Worm (Caenorhabditis elegans) whole organism, late embryonic: Measurements from ENCODE around the gene hst-3.1.
A peak's percentile ranks its signal among the peaks of the same experiment; 100 is the strongest.

ENCODE experiments used
- C38D4.7 ChIP-seq: fragments of 200-800 bp; sonication (Bioruptor generic); optimal IDR thresholded peaks from 2 replicates; lab custom pipeline; 2018; ENCODE audit warnings: mild to moderate bottlenecking, missing genetic modification characterization, moderate library complexity, missing compliant biosample characterization
- K09A11.1 ChIP-seq: sonication (generic microtip); optimal IDR thresholded peaks from 2 replicates; lab custom pipeline; 2017; ENCODE audit warnings: antibody characterized with exemption, mild to moderate bottlenecking, missing genetic modification characterization, missing compliant biosample characterization; ENCODE audit not compliant: insufficient read depth
- Y22D7AL.16 ChIP-seq: sonication (generic microtip); optimal IDR thresholded peaks from 2 replicates; lab custom pipeline; 2016; ENCODE audit warnings: missing genetic modification characterization, missing compliant biosample characterization
- ahr-1 ChIP-seq: sonication (generic microtip); optimal IDR thresholded peaks from 2 replicates; lab custom pipeline; 2016; ENCODE audit warnings: missing genetic modification characterization, missing compliant biosample characterization
- ceh-18 ChIP-seq: sonication (generic microtip); optimal IDR thresholded peaks from 2 replicates; lab custom pipeline; 2016; ENCODE audit warnings: missing genetic modification characterization, missing compliant biosample characterization
- ceh-2 ChIP-seq: sonication (generic microtip); optimal IDR thresholded peaks from 2 replicates; lab custom pipeline; 2016; ENCODE audit warnings: missing genotype, missing genetic modification characterization, missing compliant biosample characterization
- ceh-22 ChIP-seq: sonication (generic microtip); optimal IDR thresholded peaks from 2 replicates; lab custom pipeline; 2017; ENCODE audit warnings: missing biosample characterization, missing genetic modification characterization
- ceh-24 ChIP-seq: sonication (generic microtip); optimal IDR thresholded peaks from 2 replicates; lab custom pipeline; 2016; ENCODE audit warnings: mild to moderate bottlenecking, missing genetic modification characterization, missing compliant biosample characterization
- ceh-30 ChIP-seq: fragments of 150-350 bp; optimal IDR thresholded peaks from 2 replicates; lab custom pipeline; 2014; ENCODE audit warnings: missing biosample characterization, missing genetic modification characterization
- ceh-31 ChIP-seq: sonication (generic microtip); optimal IDR thresholded peaks from 2 replicates; lab custom pipeline; 2016; ENCODE audit warnings: missing genetic modification characterization, missing compliant biosample characterization
- ceh-34 ChIP-seq: sonication (generic microtip); optimal IDR thresholded peaks from 2 replicates; lab custom pipeline; 2016; ENCODE audit warnings: mild to moderate bottlenecking, missing genetic modification characterization, missing compliant biosample characterization
- ceh-9 ChIP-seq: sonication (generic microtip); optimal IDR thresholded peaks from 2 replicates; lab custom pipeline; 2016; ENCODE audit warnings: mild to moderate bottlenecking, missing genetic modification characterization, inconsistent platforms, missing compliant biosample characterization
- ets-4 ChIP-seq: sonication (generic microtip); optimal IDR thresholded peaks from 2 replicates; lab custom pipeline; 2016; ENCODE audit warnings: missing genetic modification characterization, missing compliant biosample characterization
- eyg-1 ChIP-seq: sonication (generic microtip); optimal IDR thresholded peaks from 2 replicates; lab custom pipeline; 2016; ENCODE audit warnings: missing genotype, missing genetic modification characterization, missing compliant biosample characterization
- fax-1 ChIP-seq: sonication (generic microtip); optimal IDR thresholded peaks from 2 replicates; lab custom pipeline; 2016; ENCODE audit warnings: missing genotype, missing genetic modification characterization, missing compliant biosample characterization
- gmeb-2 ChIP-seq: sonication (generic microtip); optimal IDR thresholded peaks from 2 replicates; lab custom pipeline; 2016; ENCODE audit warnings: missing genetic modification characterization, inconsistent platforms, missing compliant biosample characterization
- hlh-13 ChIP-seq: fragments of 200-800 bp; sonication (Bioruptor generic); optimal IDR thresholded peaks from 2 replicates; lab custom pipeline; 2018; ENCODE audit warnings: mild to moderate bottlenecking, missing genetic modification characterization, missing compliant biosample characterization
- lin-11 ChIP-seq: fragments of 200-800 bp; sonication (Bioruptor generic); optimal IDR thresholded peaks from 2 replicates; lab custom pipeline; 2018; ENCODE audit warnings: mild to moderate bottlenecking, missing genetic modification characterization, missing compliant biosample characterization
- madf-2 ChIP-seq: sonication (generic microtip); optimal IDR thresholded peaks from 2 replicates; lab custom pipeline; 2017; ENCODE audit warnings: missing genetic modification characterization, missing compliant biosample characterization
- nfya-1 ChIP-seq: sonication (generic microtip); optimal IDR thresholded peaks from 2 replicates; lab custom pipeline; 2017; ENCODE audit warnings: missing genetic modification characterization, mild to moderate bottlenecking, missing compliant biosample characterization, antibody characterized with exemption, moderate library complexity
- nhr-11 ChIP-seq: fragments of 150-350 bp; optimal IDR thresholded peaks from 2 replicates; lab custom pipeline; 2014; ENCODE audit warnings: missing biosample characterization, missing genetic modification characterization
- nhr-232 ChIP-seq: sonication (generic microtip); optimal IDR thresholded peaks from 2 replicates; lab custom pipeline; 2016; ENCODE audit warnings: missing genetic modification characterization, missing compliant biosample characterization
- odd-2 ChIP-seq: sonication (generic microtip); optimal IDR thresholded peaks from 2 replicates; lab custom pipeline; 2017; ENCODE audit warnings: antibody characterized with exemption, mild to moderate bottlenecking, missing genetic modification characterization, missing compliant biosample characterization
- pat-9 ChIP-seq: fragments of 200-800 bp; sonication (Bioruptor generic); optimal IDR thresholded peaks from 2 replicates; lab custom pipeline; 2018; ENCODE audit warnings: mild to moderate bottlenecking, missing genetic modification characterization, moderate library complexity, missing compliant biosample characterization
- pha-2 ChIP-seq: sonication (generic microtip); optimal IDR thresholded peaks from 2 replicates; lab custom pipeline; 2017; ENCODE audit warnings: mild to moderate bottlenecking, missing genetic modification characterization, missing compliant biosample characterization
- pha-4 ChIP-seq: fragments of 150-350 bp; optimal IDR thresholded peaks from 2 replicates; lab custom pipeline; 2018; ENCODE audit warnings: missing biosample characterization, missing genetic modification reagents, missing genetic modification characterization
- rnt-1 ChIP-seq: sonication (generic microtip); optimal IDR thresholded peaks from 2 replicates; lab custom pipeline; 2016; ENCODE audit warnings: missing genetic modification characterization, missing compliant biosample characterization
- tbx-7 ChIP-seq: sonication (generic microtip); optimal IDR thresholded peaks from 2 replicates; lab custom pipeline; 2016; ENCODE audit warnings: missing genotype, missing genetic modification characterization, missing compliant biosample characterization
- ttx-3 ChIP-seq: sonication (generic microtip); optimal IDR thresholded peaks from 2 replicates; lab custom pipeline; 2016; ENCODE audit warnings: missing genetic modification reagents, missing genetic modification characterization, missing compliant biosample characterization
- unc-42 ChIP-seq: sonication (generic microtip); optimal IDR thresholded peaks from 2 replicates; lab custom pipeline; 2016; ENCODE audit warnings: missing genotype, missing genetic modification characterization, missing compliant biosample characterization
- unc-55 ChIP-seq: sonication (generic microtip); optimal IDR thresholded peaks from 2 replicates; lab custom pipeline; 2017; ENCODE audit warnings: missing biosample characterization, missing genetic modification reagents, missing genetic modification characterization
- zip-5 ChIP-seq: sonication (generic microtip); optimal IDR thresholded peaks from 2 replicates; lab custom pipeline; 2016; ENCODE audit warnings: missing genetic modification characterization, missing compliant biosample characterization
- ztf-16 ChIP-seq: sonication (generic microtip); optimal IDR thresholded peaks from 2 replicates; lab custom pipeline; 2017; ENCODE audit warnings: missing genetic modification characterization, missing compliant biosample characterization

Gene hst-3.1

DNA sequence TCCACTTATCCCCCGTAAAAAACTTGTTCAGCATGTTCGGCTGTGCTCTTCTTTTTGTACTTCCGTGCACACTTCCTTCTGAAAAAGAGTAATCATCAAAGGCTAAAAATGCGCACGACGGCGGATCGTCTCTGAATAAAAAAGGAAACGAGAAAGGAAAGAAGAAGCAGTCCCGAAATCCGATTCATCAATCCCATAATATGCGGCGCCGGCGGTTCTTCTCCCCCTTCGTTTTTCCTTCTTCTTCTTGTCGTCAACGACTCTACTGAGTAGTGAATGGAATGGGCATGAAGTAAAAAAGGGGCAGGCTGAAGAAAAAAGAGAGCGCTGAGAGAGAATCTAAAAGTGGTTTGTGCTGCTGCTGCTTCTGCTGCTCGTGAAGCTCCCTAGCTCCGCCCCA is 19.6 kb downstream of the hst-3.1 start:
- TF ChIP-seq pat-9 (tag; lab: Kevin White, UChicago) (no peak), rnt-1 (no peak), ceh-24 (no peak), unc-42 (tag; lab: Kevin White, UChicago) (peak; percentile 62)

DNA sequence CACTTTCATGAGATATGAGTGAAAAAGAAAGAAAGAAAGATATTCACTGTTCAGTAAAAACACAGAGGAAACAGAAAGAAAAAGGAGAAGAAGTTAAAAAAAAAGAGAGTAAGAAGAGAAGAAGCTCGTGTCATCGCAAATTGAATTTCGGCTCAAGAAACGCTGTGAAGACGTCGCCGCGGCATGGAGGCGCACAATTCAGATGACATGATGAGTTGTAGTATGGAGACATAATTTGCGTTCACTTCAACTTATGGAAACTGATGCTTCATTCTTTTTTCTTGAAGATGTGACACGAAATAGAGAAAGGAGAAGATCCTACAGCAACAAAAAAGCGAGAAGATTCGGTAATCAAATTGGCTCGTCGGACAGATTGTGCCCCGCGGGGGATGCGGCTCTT is 20.7 kb downstream of the hst-3.1 start:
- TF ChIP-seq madf-2 (tag; lab: Kevin White, UChicago) (no peak), ceh-30 (no peak), unc-42 (tag; lab: Kevin White, UChicago) (peak; percentile 98), ahr-1 (tag; lab: Kevin White, UChicago) (no peak), pha-4 (no peak), ttx-3 (no peak), ztf-16 (no peak), K09A11.1 (no peak), nhr-11 (no peak), ceh-31 (peak; percentile 12)

DNA sequence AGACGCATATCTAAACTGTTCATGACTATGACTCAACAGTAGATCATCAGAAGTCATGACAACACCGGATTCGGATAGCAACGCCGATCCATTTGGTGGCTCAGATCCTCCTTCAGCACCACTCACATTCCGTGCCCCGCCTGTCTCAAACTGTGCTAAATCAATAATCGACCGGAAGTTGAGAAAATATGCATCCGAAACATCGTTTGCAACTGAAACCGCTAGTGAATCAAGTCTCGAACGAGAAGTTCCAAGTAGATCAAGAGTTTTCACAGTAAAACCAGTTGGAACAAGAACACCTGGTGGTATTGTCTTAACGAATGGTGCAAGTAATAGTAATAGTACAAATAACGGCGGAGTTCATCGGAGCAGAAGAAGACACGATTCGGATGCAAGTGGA is 21.9 kb downstream of the hst-3.1 start:
- TF ChIP-seq hlh-13 (no peak), fax-1 (tag; lab: Kevin White, UChicago) (no peak), gmeb-2 (tag; lab: Kevin White, UChicago) (no peak), C38D4.7 (no peak), nhr-232 (no peak), pha-2 (tag; lab: Kevin White, UChicago) (no peak), rnt-1 (no peak), madf-2 (tag; lab: Kevin White, UChicago) (no peak), odd-2 (tag; lab: Kevin White, UChicago) (no peak), tbx-7 (no peak), ceh-34 (no peak)

DNA sequence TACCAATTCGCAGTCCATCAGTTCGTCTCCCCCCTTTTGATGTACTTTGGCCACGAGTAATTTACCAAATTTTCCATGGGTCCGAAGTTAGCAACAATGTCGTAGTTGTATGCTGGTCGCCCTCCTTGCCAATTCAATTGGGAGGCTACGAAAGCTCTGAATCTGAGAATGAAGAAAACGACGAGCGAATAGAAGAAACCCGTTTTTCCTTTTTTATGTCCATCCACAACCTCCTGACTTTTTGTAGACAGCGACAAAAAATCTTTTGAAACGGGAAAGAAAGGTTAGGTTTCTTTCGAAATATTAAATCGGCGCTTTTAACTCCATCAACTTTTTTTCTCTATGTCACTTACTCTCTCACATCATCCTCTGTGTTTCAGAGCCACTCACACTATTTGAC is 26.5 kb downstream of the hst-3.1 start:
- TF ChIP-seq ets-4 (tag; lab: Kevin White, UChicago): no peak
- peak; percentile 53 for TF ChIP-seq unc-42 (tag; lab: Kevin White, UChicago)

DNA sequence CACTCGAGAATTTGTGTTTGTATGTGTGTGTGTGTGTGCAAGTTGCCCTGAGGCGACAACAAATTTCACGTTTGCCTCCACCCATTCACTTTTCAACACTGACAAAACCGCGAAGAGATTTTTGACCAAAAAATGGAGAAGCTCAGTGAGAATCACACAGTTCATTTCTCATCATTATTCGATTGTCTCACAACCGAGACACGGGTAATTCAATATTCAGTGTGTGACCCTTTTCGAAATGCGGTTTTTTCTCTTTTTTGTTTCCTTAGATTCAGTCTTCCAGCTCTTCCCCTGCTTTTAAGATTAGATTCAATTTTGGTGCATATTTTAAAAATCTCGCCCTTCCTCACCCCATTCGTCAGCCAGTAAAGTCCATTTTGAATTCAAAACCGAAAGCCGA is 29.6 kb downstream of the hst-3.1 start:
- TF ChIP-seq lin-11 (no peak), unc-42 (tag; lab: Kevin White, UChicago) (peak; percentile 69), pha-4 (no peak)

DNA sequence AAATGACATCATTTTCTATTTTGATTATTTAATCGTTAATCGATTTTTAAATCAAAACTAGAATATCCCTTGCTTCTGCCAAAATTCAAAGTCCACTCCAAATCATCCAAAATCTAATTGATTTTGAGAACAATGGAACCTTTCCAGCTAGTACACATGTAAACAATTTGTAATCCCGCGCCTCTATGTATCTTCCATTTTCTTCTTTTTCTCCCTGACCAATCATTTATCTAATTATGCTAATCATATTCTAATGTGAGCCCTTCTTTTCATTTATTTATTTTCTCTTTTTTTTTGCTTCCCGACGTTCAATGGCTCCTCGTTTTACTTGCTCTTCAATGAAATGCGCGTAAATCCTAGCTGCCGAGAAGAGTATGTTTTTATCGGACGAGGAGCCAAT is 30.9 kb downstream of the hst-3.1 start:
- TF ChIP-seq unc-42 (tag; lab: Kevin White, UChicago): peak; percentile 71
- TF ChIP-seq ets-4 (tag; lab: Kevin White, UChicago): no peak

DNA sequence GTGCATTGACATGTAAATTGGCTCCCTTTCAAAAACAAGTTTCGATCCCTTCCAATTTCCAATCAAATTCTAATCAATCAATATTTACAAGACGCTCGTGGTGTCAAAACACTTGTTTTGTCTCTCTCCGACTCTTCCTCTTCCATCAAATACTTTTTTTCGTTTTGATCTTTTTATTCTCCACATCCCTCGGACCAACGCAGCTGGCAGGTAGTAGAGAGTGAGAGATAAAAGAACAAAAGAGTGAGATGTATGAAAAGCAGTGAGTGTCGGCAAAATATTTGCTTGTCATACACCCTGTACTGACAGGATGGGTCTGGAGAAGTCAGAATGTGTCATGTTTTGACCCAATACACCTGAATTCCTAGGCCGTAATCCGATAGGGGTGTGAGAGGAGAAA is 32.3 kb downstream of the hst-3.1 start:
- peak; percentile 37 for TF ChIP-seq ceh-18 (tag; lab: Kevin White, UChicago)
- TF ChIP-seq unc-55 (GFP tag; lab: Kevin White, UChicago): peak; percentile 71
- no peak for TF ChIP-seq ceh-9
- no peak for TF ChIP-seq eyg-1 (tag; lab: Kevin White, UChicago)
- TF ChIP-seq rnt-1: peak; percentile 3
- no peak for TF ChIP-seq zip-5
- no peak for TF ChIP-seq nfya-1
- no peak for TF ChIP-seq ceh-22 (tag; lab: Kevin White, UChicago)

DNA sequence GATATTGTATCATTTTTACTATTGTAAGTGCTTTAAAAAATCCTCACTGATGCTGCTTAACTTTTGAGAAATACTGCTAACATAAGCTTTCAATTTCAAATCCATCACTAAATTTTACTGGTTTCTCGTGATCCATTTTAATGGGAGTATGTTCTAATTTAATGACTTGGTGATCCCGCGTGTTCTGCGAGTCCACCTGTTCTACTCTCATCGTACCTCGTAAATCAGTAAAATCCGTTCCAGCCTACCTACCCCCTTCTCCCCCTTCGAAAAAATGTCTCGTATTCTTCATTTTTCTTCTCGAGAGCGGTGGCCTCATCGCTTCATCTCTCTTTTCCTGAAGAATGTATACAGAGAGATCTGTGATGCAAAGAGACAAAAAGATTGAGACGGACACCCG is 33.5 kb downstream of the hst-3.1 start:
- TF ChIP-seq ceh-2 (tag; lab: Kevin White, UChicago) (no peak), Y22D7AL.16 (no peak), nfya-1 (no peak)
